Fruit fly (Drosophila melanogaster) whole organism, prepupa: Measurements from ENCODE around the gene gpp.
A peak's percentile ranks its signal among the peaks of the same experiment; 100 is the strongest.

Experiments used
- CG31627 ChIP-seq: fragments of 200-800 bp; sonication (Bioruptor generic); optimal IDR thresholded peaks from 3 replicates; lab custom pipeline; 2016; ENCODE audit warnings: missing biosample characterization, missing genetic modification characterization
- ss ChIP-seq, 2 experiments: fragments of 200-800 bp; sonication (Bioruptor generic); optimal IDR thresholded peaks; 2 replicates in 1 of 2; 3 replicates in 1 of 2; lab custom pipeline; 2017 to 2018; ENCODE audit warnings: mild to moderate bottlenecking in 2 of 2, missing biosample characterization in 2 of 2, missing genetic modification characterization in 2 of 2, moderate library complexity in 1 of 2

DNA sequence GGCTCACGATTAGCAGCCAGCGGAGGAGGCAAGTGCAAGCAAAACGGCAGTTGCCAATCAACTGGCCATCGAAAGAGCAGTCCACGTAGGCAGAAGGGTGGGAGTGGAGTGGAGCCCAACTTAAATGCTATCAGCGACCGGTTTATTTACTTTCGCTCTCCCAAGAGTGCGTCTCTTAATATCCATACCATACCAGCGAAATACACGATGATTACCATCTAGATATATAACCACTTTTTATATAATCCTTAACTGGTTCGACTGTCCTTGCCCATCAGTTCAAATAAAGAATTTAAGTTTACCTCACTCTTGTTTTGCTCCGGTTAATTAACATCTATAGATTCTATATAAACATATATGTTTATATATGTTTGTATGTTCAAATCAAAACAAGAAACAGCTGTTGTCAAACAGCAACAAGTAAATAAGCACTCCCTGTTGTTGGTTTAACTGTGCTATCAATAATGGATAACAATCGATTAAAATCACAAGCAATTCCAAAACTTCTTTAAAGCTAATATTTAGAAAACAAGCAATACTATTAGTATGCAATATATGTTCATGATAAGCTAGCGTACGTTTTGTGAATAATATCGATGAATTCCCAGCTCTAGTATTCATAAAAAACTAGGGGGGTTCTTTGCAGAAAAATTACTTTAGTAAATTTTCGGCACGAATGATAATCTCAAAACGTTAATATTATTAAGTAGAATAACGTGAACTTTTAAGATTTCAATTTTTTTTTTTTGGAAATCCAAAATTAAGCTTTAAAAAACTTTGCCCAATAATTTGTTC is 32.9 kb upstream of the gpp start:
- peak; percentile 27 for TF ChIP-seq CG31627 (GFP tag; lab: Kevin White, UChicago)
- TF ChIP-seq ss (GFP tag; optimal IDR thresholded peaks at IDR 0.05; lab: Kevin White, UChicago): peak in 1 of 2 experiments; percentile 2
